Worm (Caenorhabditis elegans): ENCODE measurements around the gene F22B3.5.
A peak's percentile ranks its signal among the peaks of the same experiment; 100 is the strongest.

Gene F22B3.5

DNA sequence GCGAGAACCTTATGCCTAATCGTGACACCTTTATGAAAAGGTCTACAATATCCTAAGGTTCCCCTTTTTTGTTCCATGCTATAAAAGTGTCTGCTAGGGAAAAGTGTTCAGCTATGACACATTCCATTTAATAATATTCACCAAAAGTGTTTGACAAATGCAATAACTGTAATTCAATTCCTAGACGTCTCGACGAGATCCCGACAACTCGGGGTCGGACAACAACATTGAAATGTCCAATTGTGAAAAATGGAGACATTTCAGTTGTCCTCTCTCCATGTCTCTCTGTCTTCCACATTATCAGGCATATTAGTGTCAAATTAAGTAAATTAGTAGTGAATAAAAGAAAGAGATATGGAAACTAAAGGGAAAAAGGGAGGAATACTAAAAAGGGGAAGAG, 14.8 kb upstream of the F22B3.5 start:
- peak; percentile 90 for TF ChIP-seq unc-42 (tag; optimal IDR thresholded peaks at IDR 0.05)
- TF ChIP-seq K09A11.1 (tag; optimal IDR thresholded peaks at IDR 0.05; ENCODE audit: insufficient read depth): no peak

DNA sequence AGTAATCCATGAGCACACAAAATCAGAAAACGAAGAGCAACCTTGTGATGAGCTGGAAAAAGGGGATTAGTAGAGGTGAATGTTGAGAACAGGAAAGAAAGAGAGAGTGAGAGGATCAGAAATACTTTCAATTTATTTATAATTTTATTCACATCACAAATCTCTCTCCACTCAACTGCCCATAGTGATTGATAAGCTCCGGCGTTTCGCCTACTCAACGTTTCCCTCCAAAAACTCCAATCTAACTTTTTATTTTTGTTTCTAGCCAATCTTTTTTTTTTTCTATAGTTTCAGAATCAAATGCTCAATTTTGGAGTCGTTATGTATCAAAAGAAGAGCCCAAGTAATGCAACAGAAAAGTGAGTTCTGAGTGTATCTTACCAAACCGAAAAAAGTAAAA, 8.8 kb upstream of the F22B3.5 start, which contains the start of gene kin-4:
TSS of gene kin-4 (plus strand) at position 301 of the 400 bp plus-strand sequence.
- no peak for TF ChIP-seq pha-4 (tag; optimal IDR thresholded peaks at IDR 0.05)
- TF ChIP-seq rnt-1 (tag; optimal IDR thresholded peaks at IDR 0.05): no peak
- TF ChIP-seq pag-3 (tag; optimal IDR thresholded peaks at IDR 0.05; ENCODE audit: borderline replicate concordance): no peak

DNA sequence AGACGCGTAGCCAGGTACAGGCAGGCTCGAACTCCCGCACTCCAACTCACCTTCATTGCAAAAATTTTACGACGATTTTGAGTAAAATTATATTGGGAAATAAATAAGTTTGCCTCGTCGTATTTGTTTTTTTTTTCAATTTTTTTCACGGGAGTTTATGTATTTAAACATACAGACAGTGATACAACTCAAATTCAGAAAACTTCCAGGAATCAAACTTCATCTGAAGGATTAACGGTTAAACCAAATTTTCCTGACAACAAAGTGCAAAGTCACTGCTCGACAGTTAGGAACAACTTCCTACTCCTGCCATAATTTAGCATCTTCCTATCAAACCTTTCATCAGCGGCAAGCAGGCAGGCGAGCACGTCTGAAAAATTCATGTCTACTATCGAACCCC, 8.2 kb upstream of the F22B3.5 start, which contains the start of gene F22B3.8:
TSS of gene F22B3.8 (minus strand) at position 101 of the 400 bp plus-strand sequence.
- no peak for TF ChIP-seq unc-3 (GFP tag; conservative IDR thresholded peaks at IDR 0.05)
- no peak for TF ChIP-seq unc-3 (tag; optimal IDR thresholded peaks at IDR 0.05)
- no peak for TF ChIP-seq unc-42 (tag; optimal IDR thresholded peaks at IDR 0.05)
- TF ChIP-seq dmd-4 (tag; optimal IDR thresholded peaks at IDR 0.05; ENCODE audit: borderline replicate concordance): no peak
- TF ChIP-seq nhr-11 (tag; optimal IDR thresholded peaks at IDR 0.05): no peak
- no peak for TF ChIP-seq tbx-7 (tag; optimal IDR thresholded peaks at IDR 0.05)
- TF ChIP-seq hlh-8 (tag; optimal IDR thresholded peaks at IDR 0.05): no peak
- no peak for TF ChIP-seq elt-2 (tag; optimal IDR thresholded peaks at IDR 0.05)
- TF ChIP-seq lin-11 (tag; optimal IDR thresholded peaks at IDR 0.05): no peak
- no peak for TF ChIP-seq ceh-34 (tag; optimal IDR thresholded peaks at IDR 0.05)
- no peak for TF ChIP-seq fkh-6 (tag; optimal IDR thresholded peaks at IDR 0.05)
- TF ChIP-seq hlh-30 (tag; optimal IDR thresholded peaks at IDR 0.05; ENCODE audit: insufficient read depth): no peak
- TF ChIP-seq sdc-2 (tag; optimal IDR thresholded peaks at IDR 0.05): no peak
- no peak for TF ChIP-seq K02D7.2 (tag; optimal IDR thresholded peaks at IDR 0.05)
- no peak for TF ChIP-seq gmeb-2 (tag; optimal IDR thresholded peaks at IDR 0.05)
- no peak for TF ChIP-seq ceh-45 (GFP tag; IDR thresholded peaks at IDR 0.05)
- TF ChIP-seq ttx-3 (tag; optimal IDR thresholded peaks at IDR 0.05): no peak
- no peak for TF ChIP-seq ama-1 (optimal IDR thresholded peaks at IDR 0.05)
- no peak for TF ChIP-seq F13H6.1 (tag; optimal IDR thresholded peaks at IDR 0.05)
- no peak for TF ChIP-seq ceh-6 (GFP tag; optimal IDR thresholded peaks at IDR 0.05)
- TF ChIP-seq che-1 (tag; optimal IDR thresholded peaks at IDR 0.05): no peak

DNA sequence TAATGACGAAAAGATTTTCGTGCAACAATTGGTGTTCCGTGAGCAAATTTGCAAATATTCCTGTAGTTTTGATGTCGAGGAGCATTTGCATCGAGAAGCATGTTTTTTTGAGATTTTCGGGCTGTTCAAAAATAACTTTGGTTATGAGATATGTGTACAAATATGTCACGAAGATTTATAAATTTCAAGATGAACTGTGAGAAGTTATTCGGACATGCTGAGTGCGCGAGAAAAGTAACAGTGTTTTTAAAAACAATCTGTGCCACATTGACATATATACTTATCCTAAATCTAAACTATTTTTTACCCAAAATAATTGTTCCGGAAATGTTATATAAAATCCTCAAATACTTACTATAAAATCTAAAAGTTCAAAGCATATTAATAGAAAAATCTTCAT, 5.1 kb upstream of the F22B3.5 start, which contains the start of gene F22B3.7:
TSS of gene F22B3.7 (minus strand) at position 101 of the 400 bp plus-strand sequence.
- TF ChIP-seq Y22D7AL.16 (tag; optimal IDR thresholded peaks at IDR 0.05) (no peak), C08G9.2 (tag; optimal IDR thresholded peaks at IDR 0.05) (no peak), dve-1 (tag; optimal IDR thresholded peaks at IDR 0.05) (no peak), hlh-30 (tag; optimal IDR thresholded peaks at IDR 0.05; ENCODE audit: insufficient read depth) (no peak), ceh-18 (tag; optimal IDR thresholded peaks at IDR 0.05) (no peak), ceh-45 (GFP tag; IDR thresholded peaks at IDR 0.05) (no peak), elt-4 (tag; optimal IDR thresholded peaks at IDR 0.05) (no peak), T23F11.4 (GFP tag; optimal IDR thresholded peaks at IDR 0.05) (no peak), ceh-22 (tag; optimal IDR thresholded peaks at IDR 0.05) (no peak), ceh-48 (tag; optimal IDR thresholded peaks at IDR 0.05) (no peak), ceh-6 (GFP tag; optimal IDR thresholded peaks at IDR 0.05) (no peak), pha-4 (tag; optimal IDR thresholded peaks at IDR 0.05) (no peak), ceh-31 (tag; optimal IDR thresholded peaks at IDR 0.05) (no peak), fkh-10 (GFP tag; optimal IDR thresholded peaks at IDR 0.05) (no peak), rnt-1 (tag; optimal IDR thresholded peaks at IDR 0.05) (no peak), tbx-7 (tag; optimal IDR thresholded peaks at IDR 0.05) (no peak)

DNA sequence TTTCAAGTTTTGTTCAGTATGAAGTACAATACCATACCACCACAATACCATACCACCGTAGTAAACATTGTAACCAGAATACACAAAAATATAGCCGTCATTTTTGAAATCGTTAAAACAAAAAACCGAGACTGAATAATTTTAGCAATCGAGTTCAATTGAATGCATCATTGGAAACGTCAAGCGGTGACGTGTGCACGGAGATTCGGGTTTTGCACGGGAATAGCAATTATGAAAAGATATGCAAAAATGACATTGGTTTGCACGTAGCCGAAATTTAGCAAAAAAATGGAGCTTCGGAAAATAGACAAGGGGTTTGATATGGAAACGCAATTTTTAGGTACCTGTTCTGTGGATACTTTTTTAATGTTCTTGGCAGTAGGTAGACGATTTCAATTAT, 1.7 kb downstream of the F22B3.5 start, which contains the start of gene F22B3.10:
TSS of gene F22B3.10 (minus strand) at position 101 of the 400 bp plus-strand sequence.
- no peak for TF ChIP-seq dmd-4 (tag; optimal IDR thresholded peaks at IDR 0.05; ENCODE audit: borderline replicate concordance)
- no peak for TF ChIP-seq pqm-1 (tag; optimal IDR thresholded peaks at IDR 0.05)
- no peak for TF ChIP-seq hlh-15 (tag; optimal IDR thresholded peaks at IDR 0.05)
- no peak for TF ChIP-seq pax-1 (tag; optimal IDR thresholded peaks at IDR 0.05)
- TF ChIP-seq rnt-1 (tag; optimal IDR thresholded peaks at IDR 0.05): no peak
- TF ChIP-seq eyg-1 (tag; optimal IDR thresholded peaks at IDR 0.05): no peak
- no peak for TF ChIP-seq ceh-24 (tag; optimal IDR thresholded peaks at IDR 0.05)
- no peak for TF ChIP-seq unc-55 (GFP tag; optimal IDR thresholded peaks at IDR 0.05)
- no peak for TF ChIP-seq ets-4 (tag; optimal IDR thresholded peaks at IDR 0.05)
- TF ChIP-seq C38D4.7 (GFP tag; optimal IDR thresholded peaks at IDR 0.05): no peak

Measured in whole organism, late embryonic.